Worm (Caenorhabditis elegans): ENCODE results near the gene C18D11.6.

C18D11.6 gene

DNA sequence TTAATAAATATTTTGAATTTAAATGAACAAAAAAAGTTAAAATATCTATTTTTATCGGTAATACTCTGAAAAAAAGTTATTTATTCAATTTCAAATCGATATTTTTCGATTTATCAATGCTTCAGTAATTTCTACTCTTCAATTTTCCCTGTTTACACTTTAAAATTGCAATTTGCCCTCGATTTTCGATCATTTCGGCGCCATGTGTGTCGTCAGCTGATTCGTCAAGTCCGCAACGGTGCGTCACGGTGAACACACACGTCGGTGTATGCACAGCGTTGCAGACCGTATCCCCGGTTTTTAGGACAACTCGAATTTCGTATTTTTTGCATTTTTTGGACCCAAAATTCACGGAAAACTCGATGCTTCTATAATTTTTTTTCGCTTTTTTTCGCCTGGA is 12.9 kb downstream of the C18D11.6 start, which contains the start of gene C18D11.3 (continued):
- peak; percentile 81 for TF ChIP-seq F13H6.1 (tag; optimal IDR thresholded peaks at IDR 0.05)
- TF ChIP-seq sma-9 (GFP tag; optimal IDR thresholded peaks at IDR 0.05): peak; percentile 90
- TF ChIP-seq sma-9 (tag; optimal IDR thresholded peaks at IDR 0.05): no peak

DNA sequence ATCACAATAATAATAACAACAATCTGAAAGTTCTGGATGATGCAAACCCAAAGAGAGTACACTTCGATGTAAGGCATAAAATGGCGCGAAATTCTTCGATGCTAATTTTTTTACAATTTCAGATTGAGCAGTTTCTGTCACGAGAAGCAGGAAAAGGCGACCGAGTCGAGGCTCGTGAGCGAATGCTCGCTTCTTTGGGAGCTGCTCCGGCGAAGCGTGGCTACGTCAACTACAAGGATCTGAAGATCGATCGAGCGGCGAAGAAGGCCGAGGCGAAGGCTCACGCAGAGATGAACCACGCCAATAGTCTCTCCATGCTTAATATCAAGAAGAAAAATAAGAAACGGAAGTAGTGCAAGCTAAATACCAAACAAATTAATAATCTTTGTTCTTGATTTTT is 13.7 kb downstream of the C18D11.6 start:
- no peak for TF ChIP-seq elt-3 (tag; optimal IDR thresholded peaks at IDR 0.05)
- TF ChIP-seq mdl-1 (tag; optimal IDR thresholded peaks at IDR 0.05): no peak
- TF ChIP-seq F13H6.1 (tag; optimal IDR thresholded peaks at IDR 0.05): no peak
- no peak for TF ChIP-seq sma-9 (GFP tag; optimal IDR thresholded peaks at IDR 0.05)
- TF ChIP-seq sma-9 (tag; optimal IDR thresholded peaks at IDR 0.05): no peak
- TF ChIP-seq nhr-77 (tag; optimal IDR thresholded peaks at IDR 0.05): no peak
- no peak for TF ChIP-seq ztf-4 (tag; optimal IDR thresholded peaks at IDR 0.05)
- no peak for TF ChIP-seq fos-1 (tag; optimal IDR thresholded peaks at IDR 0.05)
- no peak for TF ChIP-seq nhr-10 (tag; optimal IDR thresholded peaks at IDR 0.05)

DNA sequence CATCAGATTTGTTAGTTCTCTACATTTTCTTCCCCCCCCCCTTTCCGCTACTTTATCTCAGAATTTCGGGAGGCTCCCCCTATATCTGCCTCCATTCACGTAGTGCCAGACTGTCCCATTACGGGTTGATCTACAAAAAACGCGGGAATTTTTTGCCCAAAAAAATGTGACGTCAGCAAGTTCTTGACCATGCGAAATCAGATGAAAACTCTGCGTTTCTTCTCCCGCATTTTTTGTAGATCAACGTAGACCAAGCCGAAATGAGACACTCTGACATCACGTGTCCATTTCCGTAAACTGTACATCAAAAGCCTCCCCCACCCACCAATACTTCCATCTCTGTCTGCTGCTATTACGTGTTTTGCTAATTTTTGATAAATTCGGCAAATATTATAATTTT is 14.2 kb downstream of the C18D11.6 start:
- no peak for TF ChIP-seq unc-39 (tag; optimal IDR thresholded peaks at IDR 0.05)
- no peak for TF ChIP-seq nhr-21 (tag; optimal IDR thresholded peaks at IDR 0.05)
- TF ChIP-seq elt-1 (tag; optimal IDR thresholded peaks at IDR 0.05): no peak
- no peak for TF ChIP-seq unc-62 (GFP tag; optimal IDR thresholded peaks at IDR 0.05)
- no peak for TF ChIP-seq alr-1 (tag; optimal IDR thresholded peaks at IDR 0.05)
- TF ChIP-seq nhr-12 (tag; optimal IDR thresholded peaks at IDR 0.05): no peak
- no peak for TF ChIP-seq aly-2 (tag; optimal IDR thresholded peaks at IDR 0.05)
- no peak for TF ChIP-seq lin-39 (tag; optimal IDR thresholded peaks at IDR 0.05)
- no peak for TF ChIP-seq R02D3.7 (tag; optimal IDR thresholded peaks at IDR 0.05)
- no peak for TF ChIP-seq ZK546.5 (tag; optimal IDR thresholded peaks at IDR 0.05)

DNA sequence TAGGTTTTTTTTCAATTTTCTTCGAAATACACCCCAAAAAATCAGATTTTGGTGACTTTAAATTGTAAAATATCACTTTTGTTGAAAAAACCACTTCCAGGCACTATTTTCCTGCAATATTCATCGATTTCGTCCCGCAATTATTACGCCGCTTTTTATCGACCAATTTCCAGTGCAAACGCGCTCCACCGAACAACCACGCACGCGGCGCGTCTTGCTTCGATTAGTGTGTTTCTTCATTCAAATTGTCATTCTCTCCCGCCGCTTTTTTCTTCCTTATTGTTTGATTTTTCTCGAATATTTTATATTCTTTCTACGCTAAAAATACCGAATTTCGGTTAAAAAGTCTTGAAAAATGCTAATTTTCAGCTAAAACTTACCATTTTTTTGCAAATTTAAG is 15.3 kb downstream of the C18D11.6 start:
- TF ChIP-seq nhr-237 (tag; optimal IDR thresholded peaks at IDR 0.05): no peak
- no peak for TF ChIP-seq mbf-1 (tag; optimal IDR thresholded peaks at IDR 0.05)
- no peak for TF ChIP-seq alr-1 (tag; optimal IDR thresholded peaks at IDR 0.05)
- TF ChIP-seq nhr-77 (tag; optimal IDR thresholded peaks at IDR 0.05): no peak
- TF ChIP-seq ztf-4 (tag; optimal IDR thresholded peaks at IDR 0.05): no peak
- no peak for TF ChIP-seq nhr-6 (tag; optimal IDR thresholded peaks at IDR 0.05)
- peak; percentile 36 to 85 for TF ChIP-seq lsy-2 (tag; optimal IDR thresholded peaks at IDR 0.05)
- peak; percentile 22 for TF ChIP-seq mab-5 (tag; optimal IDR thresholded peaks at IDR 0.05)
- peak; percentile 87 for TF ChIP-seq C34F6.9 (tag; optimal IDR thresholded peaks at IDR 0.05)
- peak; percentile 38 for TF ChIP-seq F13H6.1 (tag; optimal IDR thresholded peaks at IDR 0.05)
- peak; percentile 13 for TF ChIP-seq zag-1 (tag; optimal IDR thresholded peaks at IDR 0.05)
- TF ChIP-seq elt-3 (tag; optimal IDR thresholded peaks at IDR 0.05): no peak
- no peak for TF ChIP-seq nhr-10 (tag; optimal IDR thresholded peaks at IDR 0.05)
- TF ChIP-seq nhr-23 (tag; optimal IDR thresholded peaks at IDR 0.05): no peak
- TF ChIP-seq unc-55 (GFP tag; optimal IDR thresholded peaks at IDR 0.05): peak; percentile 85
- peak; percentile 48 for TF ChIP-seq fos-1 (tag; optimal IDR thresholded peaks at IDR 0.05)
- no peak for TF ChIP-seq unc-62 (GFP tag; optimal IDR thresholded peaks at IDR 0.05)
- TF ChIP-seq peb-1 (tag; optimal IDR thresholded peaks at IDR 0.05): no peak
- TF ChIP-seq ZK546.5 (tag; optimal IDR thresholded peaks at IDR 0.05): no peak
- peak; percentile 35 for TF ChIP-seq gmeb-1 (tag; optimal IDR thresholded peaks at IDR 0.05)
- peak; percentile 0 for TF ChIP-seq sma-9 (GFP tag; optimal IDR thresholded peaks at IDR 0.05)
- TF ChIP-seq sma-9 (tag; optimal IDR thresholded peaks at IDR 0.05): no peak
- TF ChIP-seq lin-39 (tag; optimal IDR thresholded peaks at IDR 0.05): no peak
- TF ChIP-seq sma-3 (GFP tag; optimal IDR thresholded peaks at IDR 0.05): peak; percentile 53
- peak; percentile 84 for TF ChIP-seq sem-4 (tag; optimal IDR thresholded peaks at IDR 0.05)
- TF ChIP-seq nhr-12 (tag; optimal IDR thresholded peaks at IDR 0.05): no peak
- no peak for TF ChIP-seq nhr-11 (tag; optimal IDR thresholded peaks at IDR 0.05)
- peak; percentile 21 for TF ChIP-seq nhr-25 (tag; optimal IDR thresholded peaks at IDR 0.05)
- TF ChIP-seq nhr-21 (tag; optimal IDR thresholded peaks at IDR 0.05): no peak
- TF ChIP-seq mdl-1 (tag; optimal IDR thresholded peaks at IDR 0.05): peak in 1 of 2 experiments; percentile 78
- no peak for TF ChIP-seq skn-1 (tag; optimal IDR thresholded peaks at IDR 0.05)
- peak; percentile 51 for TF ChIP-seq lin-13 (GFP tag; optimal IDR thresholded peaks at IDR 0.05)
- TF ChIP-seq ztf-1 (GFP tag; conservative IDR thresholded peaks at IDR 0.05): no peak
- TF ChIP-seq snpc-4 (tag; optimal IDR thresholded peaks at IDR 0.05): peak; percentile 3
- no peak for TF ChIP-seq dmd-4 (tag; optimal IDR thresholded peaks at IDR 0.05)
- no peak for TF ChIP-seq blmp-1 (tag; optimal IDR thresholded peaks at IDR 0.05; ENCODE audit: insufficient read depth)
- TF ChIP-seq ceh-16 (tag; optimal IDR thresholded peaks at IDR 0.05): no peak
- TF ChIP-seq Y55F3AM.14 (GFP tag; optimal IDR thresholded peaks at IDR 0.05): no peak
- peak; percentile 74 for TF ChIP-seq crh-2 (tag; optimal IDR thresholded peaks at IDR 0.05)
- no peak for TF ChIP-seq unc-39 (tag; optimal IDR thresholded peaks at IDR 0.05)
- no peak for TF ChIP-seq ceh-82 (tag; optimal IDR thresholded peaks at IDR 0.05)
- no peak for TF ChIP-seq ama-1 (optimal IDR thresholded peaks at IDR 0.05)
- TF ChIP-seq elt-1 (tag; optimal IDR thresholded peaks at IDR 0.05): no peak
- no peak for TF ChIP-seq egl-27 (tag; optimal IDR thresholded peaks at IDR 0.05)
- TF ChIP-seq nhr-129 (tag; optimal IDR thresholded peaks at IDR 0.05): peak; percentile 43

All from whole organism, L2 larva.